Worm (Caenorhabditis elegans) whole organism, young adult: ENCODE data around the gene F02D10.2.
"Not testable (repeated sequence)": the region's sequence is repeated elsewhere in the genome, so short reads cannot be mapped to it uniquely, and the experiment has no call there.

Experiments
- B0019.2 ChIP-seq: fragments of 200-800 bp; sonication (Bioruptor generic); conservative IDR thresholded peaks from 2 replicates; pipeline ENCODE4 v1.3.6; 2022; ENCODE audit warnings: missing genetic modification reagents, missing genetic modification characterization, missing compliant biosample characterization
- B0261.1 ChIP-seq: sonication (generic microtip); optimal IDR thresholded peaks from 2 replicates; lab custom pipeline; 2016; ENCODE audit warnings: mild to moderate bottlenecking, missing genetic modification characterization, moderate library complexity, missing compliant biosample characterization
- F37B4.10 ChIP-seq: fragments of 200-800 bp; sonication (Bioruptor generic); IDR thresholded peaks from 2 replicates; pipeline ENCODE4 v1.3.6; 2022; ENCODE audit warnings: missing genetic modification characterization, missing compliant biosample characterization
- F55B11.4 ChIP-seq: sonication (generic microtip); optimal IDR thresholded peaks from 2 replicates; lab custom pipeline; 2016; ENCODE audit warnings: missing compliant biosample characterization, missing genetic modification characterization, borderline replicate concordance; ENCODE audit not compliant: insufficient read depth
- T07F8.4 ChIP-seq: sonication (generic microtip); optimal IDR thresholded peaks from 2 replicates; lab custom pipeline; 2016; ENCODE audit warnings: mild to moderate bottlenecking, missing genetic modification characterization, moderate library complexity, missing compliant biosample characterization
- Y53G8AR.9 ChIP-seq: fragments of 200-800 bp; sonication (Bioruptor generic); conservative IDR thresholded peaks from 2 replicates; pipeline ENCODE4 v1.3.6; 2022; ENCODE audit warnings: missing genetic modification reagents, missing genetic modification characterization, missing compliant biosample characterization
- ZK185.1 ChIP-seq: sonication (generic microtip); optimal IDR thresholded peaks from 2 replicates; lab custom pipeline; 2016; ENCODE audit warnings: mild to moderate bottlenecking, missing genetic modification characterization, missing compliant biosample characterization; ENCODE audit not compliant: poor library complexity, severe bottlenecking
- akir-1 ChIP-seq: fragments of 200-800 bp; sonication (Bioruptor generic); optimal IDR thresholded peaks from 2 replicates; lab custom pipeline; 2018; ENCODE audit warnings: mild to moderate bottlenecking, missing genetic modification characterization, moderate library complexity, missing compliant biosample characterization
- ama-1 ChIP-seq, 3 experiments: fragments of 150-350 bp in 1 of 3; sonication (generic microtip) in 2 of 3; optimal IDR thresholded peaks; 2 replicates each; lab custom pipeline; 2014 to 2018; ENCODE audit warnings: missing biosample characterization in 2 of 3, missing genetic modification characterization in 2 of 3, missing genetic modification reagents in 2 of 3
- aptf-3 ChIP-seq: fragments of 200-800 bp; sonication (Bioruptor generic); IDR thresholded peaks from 2 replicates; pipeline ENCODE4 v1.3.6; 2022; ENCODE audit warnings: missing genetic modification characterization, missing compliant biosample characterization
- atf-7 ChIP-seq: sonication (generic microtip); optimal IDR thresholded peaks from 2 replicates; lab custom pipeline; 2017; ENCODE audit warnings: mild to moderate bottlenecking, missing genetic modification characterization, missing compliant biosample characterization
- attf-5 ChIP-seq: fragments of 200-800 bp; sonication (Bioruptor generic); optimal IDR thresholded peaks from 2 replicates; lab custom pipeline; 2018; ENCODE audit warnings: mild to moderate bottlenecking, missing genetic modification characterization, missing compliant biosample characterization
- bed-1 ChIP-seq: fragments of 200-800 bp; sonication (Bioruptor generic); IDR thresholded peaks from 2 replicates; pipeline ENCODE4 v1.3.6; 2022; ENCODE audit warnings: missing genetic modification reagents, missing genetic modification characterization, missing compliant biosample characterization
- ceh-100 ChIP-seq: fragments of 200-800 bp; sonication (Bioruptor generic); IDR thresholded peaks from 2 replicates; pipeline ENCODE4 v1.3.6; 2022; ENCODE audit warnings: missing genetic modification reagents, missing genetic modification characterization, missing compliant biosample characterization
- dpff-1 ChIP-seq: sonication (generic microtip); optimal IDR thresholded peaks from 2 replicates; lab custom pipeline; 2017; ENCODE audit warnings: mild to moderate bottlenecking, missing genetic modification characterization, missing compliant biosample characterization
- egrh-3 ChIP-seq: fragments of 200-800 bp; sonication (Bioruptor generic); IDR thresholded peaks from 2 replicates; pipeline ENCODE4 v1.3.6; 2022; ENCODE audit warnings: missing genetic modification reagents, missing genetic modification characterization, missing compliant biosample characterization
- ets-4 ChIP-seq: fragments of 200-800 bp; sonication (Bioruptor generic); optimal IDR thresholded peaks from 2 replicates; lab custom pipeline; 2018; ENCODE audit warnings: mild to moderate bottlenecking, missing genetic modification characterization, missing compliant biosample characterization
- hrde-1 ChIP-seq: sonication (generic microtip); optimal IDR thresholded peaks from 2 replicates; lab custom pipeline; 2016; ENCODE audit warnings: missing genetic modification characterization, mild to moderate bottlenecking, missing compliant biosample characterization, moderate library complexity, missing genotype, missing genetic modification reagents, borderline replicate concordance
- lag-1 ChIP-seq: fragments of 200-800 bp; sonication (Bioruptor generic); IDR thresholded peaks from 2 replicates; pipeline ENCODE4 v1.3.6; 2022; ENCODE audit warnings: missing genetic modification reagents, missing genetic modification characterization, missing compliant biosample characterization
- let-526 ChIP-seq: fragments of 200-800 bp; sonication (Bioruptor generic); IDR thresholded peaks from 2 replicates; pipeline ENCODE4 v1.3.6; 2022; ENCODE audit warnings: missing genetic modification reagents, missing genetic modification characterization, missing compliant biosample characterization
- let-607 ChIP-seq, 2 experiments: fragments of 200-800 bp in 1 of 2; sonication (Bioruptor generic) in 1 of 2; sonication (generic microtip) in 1 of 2; optimal IDR thresholded peaks; 2 replicates each; lab custom pipeline; 2016 to 2018; ENCODE audit warnings: mild to moderate bottlenecking in 2 of 2, missing compliant biosample characterization in 2 of 2, missing genetic modification characterization in 2 of 2, moderate library complexity in 2 of 2, missing genotype in 1 of 2
- lin-40 ChIP-seq: sonication (generic microtip); optimal IDR thresholded peaks from 2 replicates; lab custom pipeline; 2016; ENCODE audit warnings: missing genetic modification characterization, mild to moderate bottlenecking, missing compliant biosample characterization, missing genotype, missing genetic modification reagents
- lsy-27 ChIP-seq: sonication (generic microtip); optimal IDR thresholded peaks from 2 replicates; lab custom pipeline; 2017; ENCODE audit warnings: missing genetic modification characterization, mild to moderate bottlenecking, missing compliant biosample characterization, antibody characterized with exemption, missing genotype, borderline replicate concordance; ENCODE audit not compliant: insufficient read depth
- madf-10 ChIP-seq: sonication (generic microtip); optimal IDR thresholded peaks from 2 replicates; lab custom pipeline; 2016; ENCODE audit warnings: mild to moderate bottlenecking, missing genetic modification characterization, missing compliant biosample characterization
- madf-8 ChIP-seq: fragments of 200-800 bp; sonication (Bioruptor generic); conservative IDR thresholded peaks from 2 replicates; pipeline ENCODE4 v1.3.6; 2022; ENCODE audit warnings: missing genetic modification reagents, missing genetic modification characterization, missing compliant biosample characterization
- mcd-1 ChIP-seq: fragments of 200-800 bp; sonication (Bioruptor generic); IDR thresholded peaks from 2 replicates; pipeline ENCODE4 v1.3.6; 2022; ENCODE audit warnings: missing genetic modification reagents, missing genetic modification characterization, missing compliant biosample characterization
- mxl-1 ChIP-seq: sonication (generic microtip); optimal IDR thresholded peaks from 2 replicates; lab custom pipeline; 2016; ENCODE audit warnings: missing genetic modification characterization, missing compliant biosample characterization
- nfya-1 ChIP-seq: sonication (generic microtip); optimal IDR thresholded peaks from 2 replicates; lab custom pipeline; 2017; ENCODE audit warnings: antibody characterized with exemption, missing compliant biosample characterization, missing genetic modification characterization, borderline replicate concordance; ENCODE audit not compliant: insufficient read depth
- nfyb-1 ChIP-seq: fragments of 200-800 bp; sonication (Bioruptor generic); IDR thresholded peaks from 2 replicates; pipeline ENCODE4 v1.3.6; 2022; ENCODE audit warnings: missing genetic modification reagents, missing genetic modification characterization, missing compliant biosample characterization
- nhr-80 ChIP-seq: sonication (generic microtip); optimal IDR thresholded peaks from 2 replicates; lab custom pipeline; 2016; ENCODE audit warnings: missing genetic modification characterization, missing compliant biosample characterization
- nhr-90 ChIP-seq: sonication (generic microtip); optimal IDR thresholded peaks from 2 replicates; lab custom pipeline; 2016; ENCODE audit warnings: missing genotype, mild to moderate bottlenecking, missing genetic modification characterization, missing compliant biosample characterization
- pha-4 ChIP-seq: fragments of 150-350 bp; sonication (generic microtip); optimal IDR thresholded peaks from 2 replicates; lab custom pipeline; 2014; ENCODE audit warnings: missing biosample characterization, missing genetic modification reagents, missing genetic modification characterization
- rcor-1 ChIP-seq: fragments of 200-800 bp; sonication (Bioruptor generic); IDR thresholded peaks from 2 replicates; pipeline ENCODE4 v1.3.6; 2022; ENCODE audit warnings: missing genetic modification reagents, missing genetic modification characterization, missing compliant biosample characterization
- sdz-38 ChIP-seq: sonication (generic microtip); optimal IDR thresholded peaks from 2 replicates; lab custom pipeline; 2016; ENCODE audit warnings: missing genotype, missing genetic modification characterization, missing compliant biosample characterization
- snpc-1.1 ChIP-seq: sonication (generic microtip); optimal IDR thresholded peaks from 2 replicates; lab custom pipeline; 2017; ENCODE audit warnings: missing genetic modification characterization, mild to moderate bottlenecking, missing compliant biosample characterization, antibody characterized with exemption, moderate library complexity, missing genotype, missing genetic modification reagents; ENCODE audit not compliant: insufficient read depth
- snpc-3.4 ChIP-seq: sonication (generic microtip); optimal IDR thresholded peaks from 2 replicates; lab custom pipeline; 2017; ENCODE audit warnings: missing genetic modification characterization, mild to moderate bottlenecking, missing compliant biosample characterization, antibody characterized with exemption, moderate library complexity, missing genotype, missing genetic modification reagents
- somi-1 ChIP-seq: fragments of 200-800 bp; sonication (Bioruptor generic); optimal IDR thresholded peaks from 2 replicates; lab custom pipeline; 2018; ENCODE audit warnings: mild to moderate bottlenecking, missing genetic modification characterization, missing compliant biosample characterization
- ztf-6 ChIP-seq: fragments of 200-800 bp; sonication (Bioruptor generic); IDR thresholded peaks from 2 replicates; pipeline ENCODE4 v1.3.6; 2022; ENCODE audit warnings: missing genetic modification reagents, missing genetic modification characterization, missing compliant biosample characterization

The F02D10.2 gene

ce11 chrX:13431388-13431787 is 32.3 kb downstream of the F02D10.2 start, which contains the start of gene C29F7.10:
Gene C29F7.10 (minus strand): TSS chrX:13431488.
- not testable (repeated sequence) for TF ChIP-seq Y53G8AR.9 (GFP tag; lab: Robert Waterston, UW); atf-7 (tag; lab: Kevin White, UChicago); madf-8 (GFP tag; lab: Robert Waterston, UW)
- TF ChIP-seq, all 124 proteins: peak for 0; not testable (repeated sequence) for 124

DNA sequence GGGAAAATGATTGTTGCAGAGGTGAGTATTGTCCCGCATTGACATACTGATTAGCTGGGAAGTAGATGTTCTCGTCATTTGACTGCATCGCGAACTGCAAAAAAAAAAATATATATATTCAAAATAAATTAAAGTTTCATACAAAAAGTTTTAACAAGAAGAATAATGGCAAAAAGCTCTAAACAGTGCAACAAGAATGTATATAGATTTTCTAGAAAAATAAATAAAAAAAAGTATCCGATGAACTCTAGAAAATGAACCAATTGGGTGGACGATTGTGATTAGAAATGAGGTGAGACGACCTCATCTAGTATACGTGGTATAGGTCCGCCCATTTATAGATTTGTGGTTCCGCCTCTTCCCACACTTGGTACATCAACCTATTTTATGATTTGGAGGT is 34.9 kb downstream of the F02D10.2 start, which contains the start of gene fkh-4:
TSS of gene fkh-4 (minus strand) at position 101 of the 400 bp plus-strand sequence.
- not testable (repeated sequence) for TF ChIP-seq B0019.2 (GFP tag; lab: Robert Waterston, UW); hrde-1 (tag; lab: Kevin White, UChicago); mxl-1 (tag; lab: Kevin White, UChicago)

DNA sequence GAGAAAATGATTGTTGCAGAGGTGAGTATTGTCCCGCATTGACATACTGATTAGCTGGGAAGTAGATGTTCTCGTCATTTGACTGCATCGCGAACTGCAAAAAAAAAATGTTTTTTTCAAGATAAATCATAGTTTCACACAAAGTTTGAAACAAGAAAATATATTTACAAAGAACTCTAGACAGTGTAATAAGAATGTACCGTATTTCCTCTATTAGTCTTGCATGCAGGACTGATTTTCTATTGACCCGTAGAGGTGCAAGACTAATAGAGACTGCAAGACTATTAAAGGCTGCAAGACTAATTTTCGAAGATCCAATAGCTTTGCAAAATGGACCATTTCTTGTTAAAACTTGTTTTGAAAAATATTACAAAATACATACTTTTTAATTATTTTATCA is 40.4 kb downstream of the F02D10.2 start, which contains the start of gene fkh-3:
TSS of gene fkh-3 (minus strand) at position 101 of the 400 bp plus-strand sequence.
- TF ChIP-seq F55B11.4 (tag; lab: Kevin White, UChicago) (no peak), lag-1 (GFP tag; lab: Robert Waterston, UW) (no peak)

DNA sequence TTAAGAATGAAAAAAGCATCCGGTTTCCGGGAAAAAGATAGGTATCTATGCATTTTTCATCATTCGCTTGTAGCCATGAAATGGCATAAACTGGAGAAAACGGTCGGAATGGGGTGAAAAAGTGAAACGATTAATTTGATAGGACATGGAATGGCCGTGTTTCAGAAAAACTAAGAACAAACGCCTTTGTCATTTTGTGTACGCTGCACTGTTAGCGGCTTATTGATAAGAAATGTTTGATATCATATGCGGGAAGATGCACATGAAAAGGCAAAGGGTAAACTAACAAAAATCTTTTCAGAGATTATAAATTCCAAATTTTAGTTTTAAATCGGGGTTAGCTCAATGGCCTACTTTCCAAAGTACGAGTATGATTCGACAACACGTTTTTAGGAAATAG is 42.6 kb downstream of the F02D10.2 start:
- TF ChIP-seq B0261.1 (tag; lab: Kevin White, UChicago): no peak
- TF ChIP-seq snpc-1.1 (tag; lab: Kevin White, UChicago): no peak
- peak; percentile 80 for TF ChIP-seq nhr-80 (tag; lab: Kevin White, UChicago)
- TF ChIP-seq aptf-3 (GFP tag; lab: Robert Waterston, UW): no peak
- no peak for TF ChIP-seq egrh-3 (GFP tag; lab: Robert Waterston, UW)
- 0 out of 2 replicates have a peak, but pooled peaks have one; percentile 11 for TF ChIP-seq nfyb-1
- no peak for TF ChIP-seq pha-4
- TF ChIP-seq mcd-1 (GFP tag; lab: Robert Waterston, UW): no peak
- no peak for TF ChIP-seq mxl-1 (tag; lab: Kevin White, UChicago)
- no peak for TF ChIP-seq ets-4 (GFP tag; lab: Kevin White, UChicago)
- no peak for TF ChIP-seq attf-5
- no peak for TF ChIP-seq atf-7 (tag; lab: Kevin White, UChicago)
- no peak for TF ChIP-seq ztf-6 (GFP tag; lab: Robert Waterston, UW)

DNA sequence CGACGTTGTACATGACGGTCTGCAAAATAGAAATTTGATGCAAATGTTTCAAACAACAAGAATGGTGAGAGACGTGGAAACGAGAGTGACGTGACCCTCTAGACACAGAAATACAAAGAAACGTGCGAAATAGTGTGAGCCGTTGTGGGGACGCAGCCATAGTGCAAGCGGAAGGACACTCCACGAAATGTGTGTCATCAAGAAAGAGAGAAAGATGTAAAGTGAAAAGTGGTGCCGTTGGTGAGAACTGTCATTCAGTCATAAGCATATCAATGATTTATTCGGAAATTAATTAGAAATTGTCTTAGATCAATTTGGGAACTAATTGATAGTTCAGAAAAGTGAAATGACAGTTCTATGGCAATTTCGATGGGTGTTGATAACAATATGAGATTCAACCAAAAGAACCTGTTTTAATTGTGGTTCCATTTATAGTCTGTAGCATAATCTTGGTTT is 43.8 kb downstream of the F02D10.2 start, which contains the start of gene C29F7.3:
TSS of gene C29F7.3 (minus strand) at position 51 of the 456 bp plus-strand sequence.
- no peak for TF ChIP-seq ceh-100 (GFP tag; lab: Robert Waterston, UW)
- TF ChIP-seq bed-1: no peak
- TF ChIP-seq hrde-1 (tag; lab: Kevin White, UChicago): no peak
- no peak for TF ChIP-seq nfyb-1
- peak; percentile 16 for TF ChIP-seq somi-1 (GFP tag; lab: Kevin White, UChicago)
- TF ChIP-seq madf-10 (tag; lab: Kevin White, UChicago): peak; percentile 49
- TF ChIP-seq T07F8.4 (tag; lab: Kevin White, UChicago): no peak
- TF ChIP-seq ZK185.1 (tag; lab: Kevin White, UChicago): peak; percentile 20
- no peak for TF ChIP-seq sdz-38
- TF ChIP-seq lsy-27: no peak
- no peak for TF ChIP-seq let-526 (GFP tag; lab: Robert Waterston, UW)
- TF ChIP-seq let-607 (tag; optimal IDR thresholded peaks at IDR 0.05; lab: Kevin White, UChicago): peak; percentile 84 to 92
- TF ChIP-seq snpc-3.4 (tag; lab: Kevin White, UChicago): no peak
- no peak for TF ChIP-seq nhr-90 (tag; lab: Kevin White, UChicago)
- TF ChIP-seq atf-7 (tag; lab: Kevin White, UChicago): peak; percentile 23
- TF ChIP-seq F37B4.10 (GFP tag; lab: Robert Waterston, UW): no peak
- no peak for TF ChIP-seq ama-1 (optimal IDR thresholded peaks at IDR 0.05; lab: Kevin White, UChicago)
- TF ChIP-seq ama-1 (GFP tag; optimal IDR thresholded peaks at IDR 0.05; lab: Kevin White, UChicago): no peak
- TF ChIP-seq dpff-1 (tag; lab: Kevin White, UChicago): no peak
- TF ChIP-seq rcor-1 (GFP tag; lab: Robert Waterston, UW): no peak
- no peak for TF ChIP-seq nfya-1 (tag; lab: Kevin White, UChicago)
- TF ChIP-seq lin-40: peak; percentile 78
- TF ChIP-seq akir-1 (GFP tag; lab: Kevin White, UChicago): no peak
